Fruit fly (Drosophila melanogaster) whole organism, embryonic: ENCODE results near the gene CG4393.

ENCODE experiments used
- BEAF-32 ChIP-seq: fragments of 200-800 bp; sonication (Bioruptor generic); optimal IDR thresholded peaks from 3 replicates; lab custom pipeline; 2017; ENCODE audit warnings: missing biosample characterization, missing genetic modification characterization, mild to moderate bottlenecking, moderate library complexity, missing genetic modification reagents
- CG1024 ChIP-seq: fragments of 200-800 bp; sonication (Bioruptor generic); IDR thresholded peaks from 2 replicates; pipeline ENCODE4 v1.3.6; 2022; ENCODE audit warnings: missing biosample characterization, missing genetic modification characterization
- CG10321 ChIP-seq: fragments of 200-800 bp; sonication (Bioruptor generic); IDR thresholded peaks from 2 replicates; pipeline ENCODE4 v1.3.6; 2022; ENCODE audit warnings: missing biosample characterization, missing genetic modification characterization
- CG11085 ChIP-seq: fragments of 200-800 bp; sonication (Bioruptor generic); IDR thresholded peaks from 2 replicates; pipeline ENCODE4 v1.3.6; 2022; ENCODE audit warnings: missing biosample characterization, missing genetic modification characterization
- CG12155 ChIP-seq: fragments of 200-800 bp; sonication (Bioruptor generic); optimal IDR thresholded peaks from 3 replicates; lab custom pipeline; 2016; ENCODE audit warnings: missing biosample characterization, missing genetic modification characterization
- CG12769 ChIP-seq: fragments of 200-800 bp; sonication (Bioruptor generic); optimal IDR thresholded peaks from 2 replicates; lab custom pipeline; 2019; ENCODE audit warnings: missing biosample characterization, mild to moderate bottlenecking, missing genetic modification characterization, moderate library complexity
- CG13296 ChIP-seq: fragments of 200-800 bp; sonication (Bioruptor generic); optimal IDR thresholded peaks from 3 replicates; lab custom pipeline; 2018; ENCODE audit warnings: missing biosample characterization, mild to moderate bottlenecking, missing genetic modification characterization
- CG13424 ChIP-seq: fragments of 200-800 bp; sonication (Bioruptor generic); optimal IDR thresholded peaks from 2 replicates; lab custom pipeline; 2019; ENCODE audit warnings: missing biosample characterization, mild to moderate bottlenecking, missing genetic modification characterization, moderate library complexity
- CG14050 ChIP-seq: fragments of 200-800 bp; sonication (Bioruptor generic); IDR thresholded peaks from 3 replicates; pipeline ENCODE4 v1.3.6; 2022; ENCODE audit warnings: missing biosample characterization, missing genetic modification characterization
- CG14710 ChIP-seq: fragments of 200-800 bp; sonication (Bioruptor generic); optimal IDR thresholded peaks from 3 replicates; lab custom pipeline; 2019; ENCODE audit warnings: missing biosample characterization, mild to moderate bottlenecking, missing genetic modification characterization, moderate library complexity
- CG15073 ChIP-seq: fragments of 200-800 bp; sonication (Bioruptor generic); optimal IDR thresholded peaks from 2 replicates; lab custom pipeline; 2016; ENCODE audit warnings: missing biosample characterization, missing genetic modification characterization
- CG2129 ChIP-seq: fragments of 200-800 bp; sonication (Bioruptor generic); IDR thresholded peaks from 2 replicates; pipeline ENCODE4 v1.3.6; 2022; ENCODE audit warnings: missing biosample characterization, missing genetic modification characterization; ENCODE audit not compliant: partially characterized antibody
- CG2202 ChIP-seq: fragments of 200-800 bp; sonication (Bioruptor generic); optimal IDR thresholded peaks from 2 replicates; lab custom pipeline; 2018; ENCODE audit warnings: missing biosample characterization, mild to moderate bottlenecking, missing genetic modification characterization
- CG2875 ChIP-seq: fragments of 200-800 bp; sonication (Bioruptor generic); optimal IDR thresholded peaks from 2 replicates; lab custom pipeline; 2017; ENCODE audit warnings: missing biosample characterization, mild to moderate bottlenecking, missing genetic modification characterization, missing genetic modification reagents
- CG3281 ChIP-seq: fragments of 200-800 bp; sonication (Bioruptor generic); optimal IDR thresholded peaks from 3 replicates; lab custom pipeline; 2017; ENCODE audit warnings: missing biosample characterization, mild to moderate bottlenecking, missing genetic modification characterization
- CG42726 ChIP-seq: fragments of 200-800 bp; sonication (Bioruptor generic); IDR thresholded peaks from 2 replicates; pipeline ENCODE4 v1.3.6; 2022; ENCODE audit warnings: missing biosample characterization, missing genetic modification characterization; ENCODE audit not compliant: partially characterized antibody
- CG4424 ChIP-seq: fragments of 200-800 bp; sonication (Bioruptor generic); optimal IDR thresholded peaks from 3 replicates; lab custom pipeline; 2016; ENCODE audit warnings: missing biosample characterization, missing genetic modification characterization
- CG4707 ChIP-seq: fragments of 200-800 bp; sonication (Bioruptor generic); optimal IDR thresholded peaks from 2 replicates; lab custom pipeline; 2018; ENCODE audit warnings: missing biosample characterization, mild to moderate bottlenecking, missing genetic modification characterization, moderate library complexity
- CG4730 ChIP-seq: fragments of 200-800 bp; sonication (Bioruptor generic); IDR thresholded peaks from 2 replicates; pipeline ENCODE4 v1.3.6; 2022; ENCODE audit warnings: missing biosample characterization, missing genetic modification characterization
- CG7372 ChIP-seq: fragments of 200-800 bp; sonication (Bioruptor generic); IDR thresholded peaks from 2 replicates; pipeline ENCODE4 v1.3.6; 2022; ENCODE audit warnings: missing biosample characterization, missing genetic modification characterization
- CG7745 ChIP-seq: fragments of 200-800 bp; sonication (Bioruptor generic); optimal IDR thresholded peaks from 2 replicates; lab custom pipeline; 2018; ENCODE audit warnings: missing biosample characterization, mild to moderate bottlenecking, missing genetic modification characterization, moderate library complexity
- CG7987 ChIP-seq: fragments of 200-800 bp; sonication (Bioruptor generic); optimal IDR thresholded peaks from 2 replicates; lab custom pipeline; 2018; ENCODE audit warnings: missing biosample characterization, mild to moderate bottlenecking, missing genetic modification characterization, moderate library complexity
- CG8281 ChIP-seq: fragments of 200-800 bp; sonication (Bioruptor generic); optimal IDR thresholded peaks from 2 replicates; lab custom pipeline; 2018; ENCODE audit warnings: missing biosample characterization, mild to moderate bottlenecking, missing genetic modification characterization, moderate library complexity
- CG8944 ChIP-seq: fragments of 200-800 bp; sonication (Bioruptor generic); optimal IDR thresholded peaks from 3 replicates; lab custom pipeline; 2016; ENCODE audit warnings: missing biosample characterization, missing genetic modification characterization
- GATAe ChIP-seq: fragments of 200-800 bp; sonication (Bioruptor generic); conservative IDR thresholded peaks from 2 replicates; pipeline ENCODE4 v1.3.6; 2022; ENCODE audit warnings: missing biosample characterization, missing genetic modification characterization
- Lhr ChIP-seq: fragments of 200-800 bp; sonication (Bioruptor generic); optimal IDR thresholded peaks from 3 replicates; lab custom pipeline; 2017; ENCODE audit warnings: mild to moderate bottlenecking, missing biosample characterization, missing genetic modification reagents, missing genetic modification characterization
- MBD-R2 ChIP-seq: fragments of 200-800 bp; sonication (Bioruptor generic); IDR thresholded peaks from 2 replicates; pipeline ENCODE4 v1.3.6; 2022; ENCODE audit warnings: missing biosample characterization, missing genetic modification characterization
- Mad ChIP-seq: fragments of 200-800 bp; sonication (Bioruptor generic); optimal IDR thresholded peaks from 2 replicates; lab custom pipeline; 2016; ENCODE audit warnings: missing biosample characterization, missing genetic modification characterization
- Mes4 ChIP-seq: fragments of 200-800 bp; sonication (Bioruptor generic); optimal IDR thresholded peaks from 2 replicates; lab custom pipeline; 2016; ENCODE audit warnings: missing biosample characterization, missing genetic modification characterization
- Myb ChIP-seq: fragments of 200-800 bp; sonication (Bioruptor generic); optimal IDR thresholded peaks from 2 replicates; lab custom pipeline; 2016; ENCODE audit warnings: missing biosample characterization, missing genetic modification characterization
- Neu2 ChIP-seq: fragments of 200-800 bp; sonication (Bioruptor generic); optimal IDR thresholded peaks from 3 replicates; lab custom pipeline; 2016; ENCODE audit warnings: missing biosample characterization, missing genetic modification characterization, borderline replicate concordance
- PHDP ChIP-seq: fragments of 200-800 bp; sonication (Bioruptor generic); optimal IDR thresholded peaks from 3 replicates; lab custom pipeline; 2018; ENCODE audit warnings: missing biosample characterization, mild to moderate bottlenecking, missing genetic modification characterization, moderate library complexity
- Sox102F ChIP-seq: fragments of 200-800 bp; sonication (Bioruptor generic); optimal IDR thresholded peaks from 2 replicates; lab custom pipeline; 2018; ENCODE audit warnings: missing biosample characterization, mild to moderate bottlenecking, missing genetic modification characterization, moderate library complexity
- Sry-β ChIP-seq: fragments of 200-800 bp; sonication (Bioruptor generic); optimal IDR thresholded peaks from 2 replicates; lab custom pipeline; 2018; ENCODE audit warnings: missing biosample characterization, mild to moderate bottlenecking, missing genetic modification characterization, moderate library complexity
- TFAM ChIP-seq: fragments of 200-800 bp; sonication (Bioruptor generic); optimal IDR thresholded peaks from 2 replicates; lab custom pipeline; 2017; ENCODE audit warnings: missing biosample characterization, missing genetic modification characterization, inconsistent platforms
- ap ChIP-seq: fragments of 200-800 bp; sonication (Bioruptor generic); IDR thresholded peaks from 2 replicates; pipeline ENCODE4 v1.3.6; 2022; ENCODE audit warnings: missing biosample characterization, missing genetic modification characterization
- az2 ChIP-seq: fragments of 200-800 bp; sonication (Bioruptor generic); optimal IDR thresholded peaks from 3 replicates; lab custom pipeline; 2016; ENCODE audit warnings: missing biosample characterization, missing genetic modification characterization
- br ChIP-seq: fragments of >200 bp; optimal IDR thresholded peaks from 2 replicates; lab custom pipeline; 2017
- crol ChIP-seq: fragments of 200-800 bp; sonication (Bioruptor generic); IDR thresholded peaks from 2 replicates; pipeline ENCODE4 v1.3.6; 2022; ENCODE audit warnings: missing biosample characterization, missing genetic modification characterization
- fd3F ChIP-seq: fragments of 200-800 bp; sonication (Bioruptor generic); optimal IDR thresholded peaks from 2 replicates; lab custom pipeline; 2018; ENCODE audit warnings: missing biosample characterization, mild to moderate bottlenecking, missing genetic modification characterization, moderate library complexity
- fd96Cb ChIP-seq: fragments of 200-800 bp; sonication (Bioruptor generic); optimal IDR thresholded peaks from 2 replicates; lab custom pipeline; 2018; ENCODE audit warnings: missing biosample characterization, mild to moderate bottlenecking, missing genetic modification characterization, moderate library complexity
- grau ChIP-seq: fragments of 200-800 bp; optimal IDR thresholded peaks from 3 replicates; lab custom pipeline; 2019; ENCODE audit warnings: missing biosample characterization, mild to moderate bottlenecking, missing genetic modification characterization, moderate library complexity
- ham ChIP-seq: fragments of 200-800 bp; sonication (Bioruptor generic); IDR thresholded peaks from 2 replicates; pipeline ENCODE4 v1.3.6; 2022; ENCODE audit warnings: missing biosample characterization, missing genetic modification characterization
- jumu ChIP-seq: fragments of 200-800 bp; sonication (Bioruptor generic); optimal IDR thresholded peaks from 3 replicates; lab custom pipeline; 2016; ENCODE audit warnings: missing biosample characterization, missing genetic modification characterization
- lmd ChIP-seq: fragments of 200-800 bp; sonication (Bioruptor generic); IDR thresholded peaks from 2 replicates; pipeline ENCODE4 v1.3.6; 2022; ENCODE audit warnings: missing biosample characterization, missing genetic modification characterization
- nau ChIP-seq: fragments of 200-800 bp; sonication (Bioruptor generic); optimal IDR thresholded peaks from 3 replicates; lab custom pipeline; 2017; ENCODE audit warnings: missing biosample characterization, mild to moderate bottlenecking, missing genetic modification characterization, missing genetic modification reagents
- phol ChIP-seq: fragments of 200-800 bp; sonication (Bioruptor generic); optimal IDR thresholded peaks from 3 replicates; lab custom pipeline; 2018; ENCODE audit warnings: missing biosample characterization, mild to moderate bottlenecking, missing genetic modification characterization, moderate library complexity
- pnt ChIP-seq: fragments of 200-800 bp; sonication (Bioruptor generic); optimal IDR thresholded peaks from 3 replicates; lab custom pipeline; 2016; ENCODE audit warnings: missing biosample characterization, missing genetic modification characterization
- tin ChIP-seq: fragments of 200-800 bp; sonication (Bioruptor generic); optimal IDR thresholded peaks from 3 replicates; lab custom pipeline; 2016; ENCODE audit warnings: missing biosample characterization, missing genetic modification characterization
- trh ChIP-seq: fragments of 200-800 bp; sonication (Bioruptor generic); optimal IDR thresholded peaks from 2 replicates; lab custom pipeline; 2016; ENCODE audit warnings: missing biosample characterization, missing genetic modification characterization
- wdn ChIP-seq: fragments of 200-800 bp; sonication (Bioruptor generic); IDR thresholded peaks from 2 replicates; pipeline ENCODE4 v1.3.6; 2022; ENCODE audit warnings: missing biosample characterization, missing genetic modification characterization
- z ChIP-seq: fragments of 200-800 bp; sonication (Bioruptor generic); IDR thresholded peaks from 3 replicates; pipeline ENCODE4 v1.3.6; 2022; ENCODE audit warnings: missing biosample characterization, missing genetic modification characterization

Gene CG4393

DNA sequence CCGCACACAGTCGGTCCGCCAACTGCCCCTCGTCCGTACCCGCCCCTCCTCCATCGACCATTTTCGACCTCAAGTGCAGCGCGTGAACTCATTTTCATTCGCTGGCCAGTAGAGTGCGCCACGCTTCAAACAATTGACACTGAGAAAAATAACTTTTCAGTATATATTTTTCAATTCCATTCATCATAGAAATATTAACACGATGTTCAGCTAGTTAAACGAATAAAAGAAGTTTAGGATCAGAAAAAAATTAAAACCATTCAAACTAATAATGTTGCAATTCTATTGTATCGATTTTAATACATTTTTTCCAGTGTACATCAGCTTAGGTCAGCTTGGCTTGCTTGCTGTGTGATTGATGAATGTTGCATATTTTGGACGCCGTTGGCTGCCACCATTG, 2.3 kb upstream of the CG4393 start (continued):
- TF ChIP-seq Neu2 (GFP tag; lab: Kevin White, UChicago) (no peak), az2 (GFP tag; lab: Kevin White, UChicago) (peak; percentile 62), CG3281 (GFP tag; lab: Kevin White, UChicago) (no peak), CG8281 (tag; lab: Kevin White, UChicago) (no peak), grau (tag; lab: Kevin White, UChicago) (peak; percentile 45), CG4730 (GFP tag; lab: Robert Waterston, UW) (no peak), CG4707 (GFP tag; lab: Kevin White, UChicago) (no peak), CG13296 (GFP tag; lab: Kevin White, UChicago) (no peak), fd96Cb (peak; percentile 61), lmd (GFP tag; lab: Robert Waterston, UW) (peak; percentile 29; the same call in 1 of the 2 replicates), CG13424 (tag; lab: Kevin White, UChicago) (peak; percentile 49), CG7987 (GFP tag; lab: Kevin White, UChicago) (no peak), CG10321 (GFP tag; lab: Robert Waterston, UW) (no peak), Sry-β (GFP tag; lab: Kevin White, UChicago) (no peak), CG1024 (GFP tag; lab: Robert Waterston, UW) (no peak), MBD-R2 (GFP tag; lab: Robert Waterston, UW) (no peak), tin (peak; percentile 38), jumu (no peak), CG2875 (GFP tag; lab: Kevin White, UChicago) (peak; percentile 44), CG11085 (GFP tag; lab: Robert Waterston, UW) (no peak), CG14050 (no peak), CG12155 (GFP tag; lab: Kevin White, UChicago) (no peak), pnt (GFP tag; lab: Kevin White, UChicago) (peak; percentile 26), BEAF-32 (GFP tag; lab: Kevin White, UChicago) (no peak), CG4424 (GFP tag; lab: Kevin White, UChicago) (peak; percentile 32), Mes4 (peak; percentile 22), CG14710 (tag; lab: Kevin White, UChicago) (peak; percentile 45), br (lab: Kevin White, UChicago) (no peak), CG42726 (no peak), CG8944 (GFP tag; lab: Kevin White, UChicago) (peak; percentile 15), TFAM (GFP tag; lab: Kevin White, UChicago) (no peak), CG15073 (GFP tag; lab: Kevin White, UChicago) (no peak), CG12769 (peak; percentile 19), ham (no peak), GATAe (GFP tag; lab: Robert Waterston, UW) (no peak), Lhr (GFP tag; lab: Kevin White, UChicago) (no peak), CG2129 (GFP tag; lab: Robert Waterston, UW) (no peak), CG7745 (no peak), wdn (GFP tag; lab: Robert Waterston, UW) (no peak), ap (GFP tag; lab: Robert Waterston, UW) (peak; percentile 55), phol (peak; percentile 74), CG2202 (tag; lab: Kevin White, UChicago) (no peak), nau (GFP tag; lab: Kevin White, UChicago) (no peak), z (GFP tag; lab: Robert Waterston, UW) (no peak), Sox102F (GFP tag; lab: Kevin White, UChicago) (peak; percentile 80), crol (0 out of 2 replicates have a peak, but pooled peaks have one; percentile 35), CG7372 (GFP tag; lab: Robert Waterston, UW) (no peak), Mad (no peak), PHDP (tag; lab: Kevin White, UChicago) (peak; percentile 52), fd3F (GFP tag; lab: Kevin White, UChicago) (no peak), trh (GFP tag; lab: Kevin White, UChicago) (no peak), Myb (no peak)
